Worm (Caenorhabditis elegans): Measurements from ENCODE around the gene ZK616.2.

ZK616.2 gene

DNA sequence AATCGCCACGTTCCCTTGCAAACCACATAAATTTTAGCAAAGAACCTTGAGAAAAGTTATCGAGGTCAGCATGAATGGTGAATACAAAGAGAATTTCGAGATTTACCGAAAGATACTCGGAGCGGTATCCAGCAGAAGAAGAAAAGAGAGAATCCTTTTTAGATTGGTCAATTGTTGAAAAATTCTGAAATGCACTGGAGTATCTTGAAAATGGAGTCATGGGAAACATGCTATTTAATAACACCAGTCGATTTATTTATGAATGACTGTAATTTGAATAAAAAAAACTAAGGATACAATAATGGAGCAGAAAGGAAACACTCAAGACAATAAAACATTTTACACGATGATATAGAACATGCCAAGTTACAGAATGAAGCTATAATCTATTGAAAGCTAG, 7.7 kb upstream of the ZK616.2 start (continued):
- TF ChIP-seq repo-1 (tag; optimal IDR thresholded peaks at IDR 0.05) (no peak), sea-2 (GFP tag; IDR thresholded peaks at IDR 0.05) (no peak), nfya-2 (GFP tag; IDR thresholded peaks at IDR 0.05) (no peak), bed-1 (GFP tag; IDR thresholded peaks at IDR 0.05) (no peak), madf-10 (tag; optimal IDR thresholded peaks at IDR 0.05) (no peak), dpl-1 (GFP tag; optimal IDR thresholded peaks at IDR 0.05) (no peak), F10E7.11 (tag; optimal IDR thresholded peaks at IDR 0.05) (no peak), F57A8.1 (GFP tag; optimal IDR thresholded peaks at IDR 0.05) (no peak), madf-6 (GFP tag; IDR thresholded peaks at IDR 0.05) (peak; percentile 64; the same call in 1 of the 2 replicates), ztf-3 (GFP tag; optimal IDR thresholded peaks at IDR 0.05) (no peak)

ce11 chrIV:5391507-5392057, 6.1 kb upstream of the ZK616.2 start, which contains the start of the genes htp-1 and ZK616.5:
TSS of gene htp-1 (minus strand) at chrIV:5391557.
TSS of gene ZK616.5 (plus strand) at chrIV:5391929.
- TF ChIP-seq lsl-1 (GFP tag; optimal IDR thresholded peaks at IDR 0.05): peak; percentile 79
- no peak for TF ChIP-seq snpc-4 (GFP tag; optimal IDR thresholded peaks at IDR 0.05)
- TF ChIP-seq snpc-4 (tag; optimal IDR thresholded peaks at IDR 0.05): peak in 3 of 4 experiments; percentile 19 to 67 (median 63)
- TF ChIP-seq F49E8.2 (tag; optimal IDR thresholded peaks at IDR 0.05; ENCODE audit: insufficient read depth): peak; percentile 7
- no peak for TF ChIP-seq somi-1 (GFP tag; optimal IDR thresholded peaks at IDR 0.05)
- TF ChIP-seq ama-1 (optimal IDR thresholded peaks at IDR 0.05): no peak
- TF ChIP-seq ama-1 (GFP tag; optimal IDR thresholded peaks at IDR 0.05): no peak
- peak; percentile 41; the same call in 1 of the 2 replicates for TF ChIP-seq madf-6 (GFP tag; IDR thresholded peaks at IDR 0.05)
- TF ChIP-seq him-1 (tag; optimal IDR thresholded peaks at IDR 0.05): no peak
- no peak for TF ChIP-seq hlh-26 (GFP tag; conservative IDR thresholded peaks at IDR 0.05)
- TF ChIP-seq F33H1.4 (GFP tag; IDR thresholded peaks at IDR 0.05): peak; percentile 67
- no peak for TF ChIP-seq F57A8.1 (GFP tag; optimal IDR thresholded peaks at IDR 0.05)

- TF ChIP-seq lin-40 (tag; optimal IDR thresholded peaks at IDR 0.05) (no peak), tlf-1 (GFP tag; optimal IDR thresholded peaks at IDR 0.05) (peak; percentile 1), nhr-90 (tag; optimal IDR thresholded peaks at IDR 0.05) (no peak), hmg-1.2 (GFP tag; IDR thresholded peaks at IDR 0.05) (0 out of 2 replicates have a peak, but pooled peaks have one; percentile 16), snpc-1.3 (tag; optimal IDR thresholded peaks at IDR 0.05; ENCODE audit: insufficient read depth) (peak; percentile 4), snpc-4 (GFP tag; optimal IDR thresholded peaks at IDR 0.05) (no peak), snpc-4 (tag; optimal IDR thresholded peaks at IDR 0.05) (peak in 1 of 4 experiments; percentile 45), B0336.3 (GFP tag; IDR thresholded peaks at IDR 0.05) (0 out of 2 replicates have a peak, but pooled peaks have one; percentile 10), madf-6 (GFP tag; IDR thresholded peaks at IDR 0.05) (no peak), nhr-80 (tag; optimal IDR thresholded peaks at IDR 0.05) (peak; percentile 43), attf-6 (GFP tag; IDR thresholded peaks at IDR 0.05) (0 out of 2 replicates have a peak, but pooled peaks have one; percentile 46)
Measured at ce11 chrIV:5393566-5393965, 4.1 kb upstream of the ZK616.2 start.

ce11 chrIV:5394687-5395086, 3.0 kb upstream of the ZK616.2 start, which contains the start of the genes perm-3 and swsn-6:
TSS of gene perm-3 (minus strand) at chrIV:5394804.
TSS of gene swsn-6 (plus strand) at chrIV:5395033.
- peak; percentile 81 for TF ChIP-seq snpc-4 (GFP tag; optimal IDR thresholded peaks at IDR 0.05)
- TF ChIP-seq snpc-4 (tag; optimal IDR thresholded peaks at IDR 0.05): peak; percentile 50 to 88 (median 77)
- TF ChIP-seq egl-44 (GFP tag; IDR thresholded peaks at IDR 0.05): no peak
- TF ChIP-seq F23B12.7 (tag; optimal IDR thresholded peaks at IDR 0.05; ENCODE audit: insufficient read depth): peak; percentile 34
- TF ChIP-seq lin-40 (tag; optimal IDR thresholded peaks at IDR 0.05): peak; percentile 81
- peak; percentile 16 for TF ChIP-seq gei-17 (GFP tag; optimal IDR thresholded peaks at IDR 0.05)
- peak; percentile 54 for TF ChIP-seq nhr-80 (tag; optimal IDR thresholded peaks at IDR 0.05)
- TF ChIP-seq lin-35 (GFP tag; optimal IDR thresholded peaks at IDR 0.05): peak in 2 of 3 experiments; percentile 33 to 79
- peak; percentile 83 for TF ChIP-seq pbrm-1 (GFP tag; IDR thresholded peaks at IDR 0.05)
- TF ChIP-seq lsl-1 (GFP tag; optimal IDR thresholded peaks at IDR 0.05): peak; percentile 41
- TF ChIP-seq ceh-100 (GFP tag; IDR thresholded peaks at IDR 0.05): 0 out of 2 replicates have a peak, but pooled peaks have one; percentile 22
- TF ChIP-seq B0336.3 (GFP tag; IDR thresholded peaks at IDR 0.05): peak; percentile 61
- peak; percentile 14 for TF ChIP-seq unc-130 (GFP tag; optimal IDR thresholded peaks at IDR 0.05)
- peak; percentile 83 for TF ChIP-seq ekl-4 (GFP tag; IDR thresholded peaks at IDR 0.05)
- no peak for TF ChIP-seq ceh-79 (tag; optimal IDR thresholded peaks at IDR 0.05)
- peak; percentile 46; the same call in 1 of the 2 replicates for TF ChIP-seq D2030.7 (GFP tag; IDR thresholded peaks at IDR 0.05)
- TF ChIP-seq nhr-90 (tag; optimal IDR thresholded peaks at IDR 0.05): no peak
- TF ChIP-seq attf-5 (GFP tag; optimal IDR thresholded peaks at IDR 0.05): peak; percentile 73
- TF ChIP-seq madf-10 (tag; optimal IDR thresholded peaks at IDR 0.05): no peak
- no peak for TF ChIP-seq cebp-1 (GFP tag; IDR thresholded peaks at IDR 0.05)
- peak; percentile 65 for TF ChIP-seq cebp-1 (tag; optimal IDR thresholded peaks at IDR 0.05)
- peak; percentile 50 for TF ChIP-seq tbp1 (GFP tag; optimal IDR thresholded peaks at IDR 0.05)

All from whole organism, young adult.